Fruit fly (Drosophila melanogaster) whole organism, pupa: ENCODE measurements around the gene msi.

Experiments
- CG10348 ChIP-seq: fragments of 200-800 bp; sonication (Bioruptor generic); IDR thresholded peaks from 2 replicates; pipeline ENCODE4 v1.3.6; 2022; ENCODE audit warnings: missing biosample characterization, missing genetic modification characterization
- CG13204 ChIP-seq: fragments of 200-800 bp; sonication (Bioruptor generic); optimal IDR thresholded peaks from 2 replicates; lab custom pipeline; 2018; ENCODE audit warnings: missing biosample characterization, mild to moderate bottlenecking, missing genetic modification characterization, moderate library complexity
- CG15710 ChIP-seq: fragments of 200-800 bp; sonication (Bioruptor generic); optimal IDR thresholded peaks from 2 replicates; lab custom pipeline; 2018; ENCODE audit warnings: missing biosample characterization, mild to moderate bottlenecking, missing genetic modification characterization, moderate library complexity
- CG17806 ChIP-seq: fragments of 200-800 bp; sonication (Bioruptor generic); optimal IDR thresholded peaks from 2 replicates; lab custom pipeline; 2018; ENCODE audit warnings: missing biosample characterization, mild to moderate bottlenecking, missing genetic modification characterization, moderate library complexity
- CG34367 ChIP-seq: fragments of 200-800 bp; sonication (Bioruptor generic); optimal IDR thresholded peaks from 2 replicates; lab custom pipeline; 2018; ENCODE audit warnings: missing biosample characterization, mild to moderate bottlenecking, missing genetic modification characterization
- CG8159 ChIP-seq: fragments of 200-800 bp; sonication (Bioruptor generic); optimal IDR thresholded peaks from 3 replicates; lab custom pipeline; 2018; ENCODE audit warnings: missing biosample characterization, mild to moderate bottlenecking, missing genetic modification characterization, moderate library complexity
- D1 ChIP-seq: fragments of 200-800 bp; sonication (Bioruptor generic); optimal IDR thresholded peaks from 2 replicates; lab custom pipeline; 2018; ENCODE audit warnings: missing biosample characterization, mild to moderate bottlenecking, missing genetic modification characterization, moderate library complexity
- EcR ChIP-seq: fragments of 200-800 bp; sonication (Bioruptor generic); optimal IDR thresholded peaks from 3 replicates; lab custom pipeline; 2019; ENCODE audit warnings: missing biosample characterization, missing genetic modification characterization, mild to moderate bottlenecking, moderate library complexity, missing genetic modification reagents
- Ets98B ChIP-seq: fragments of 200-800 bp; sonication (Bioruptor generic); IDR thresholded peaks from 2 replicates; pipeline ENCODE4 v1.3.6; 2022; ENCODE audit warnings: missing biosample characterization, missing genetic modification characterization
- Pif1A ChIP-seq: fragments of 200-800 bp; sonication (Bioruptor generic); optimal IDR thresholded peaks from 3 replicates; lab custom pipeline; 2016; ENCODE audit warnings: missing biosample characterization, missing genetic modification characterization
- gl ChIP-seq: fragments of 200-800 bp; sonication (Bioruptor generic); optimal IDR thresholded peaks from 2 replicates; lab custom pipeline; 2018; ENCODE audit warnings: missing biosample characterization, mild to moderate bottlenecking, missing genetic modification characterization
- rn ChIP-seq: fragments of 200-800 bp; sonication (Bioruptor generic); IDR thresholded peaks from 2 replicates; pipeline ENCODE4 v1.3.6; 2022; ENCODE audit warnings: missing biosample characterization, missing genetic modification characterization

dm6 chr3R:25490778-25491664, 24.9 kb upstream of the msi start, which contains the start of the genes Gnpat and CG5112:
- TF ChIP-seq rn (GFP tag; lab: Robert Waterston, UW) (no peak), CG34367 (tag; lab: Kevin White, UChicago) (no peak), CG17806 (tag; lab: Kevin White, UChicago) (peak; percentile 13), Pif1A (GFP tag; lab: Kevin White, UChicago) (no peak), CG10348 (GFP tag; lab: Robert Waterston, UW) (no peak), CG8159 (peak; percentile 46), EcR (GFP tag; lab: Kevin White, UChicago) (peak; percentile 73), gl (tag; lab: Kevin White, UChicago) (no peak), Ets98B (GFP tag; lab: Robert Waterston, UW) (peak; percentile 6; the same call in 1 of the 2 replicates), D1 (tag; lab: Kevin White, UChicago) (no peak), CG13204 (GFP tag; lab: Kevin White, UChicago) (peak; percentile 11), CG15710 (peak; percentile 44)
